Worm (Caenorhabditis elegans): ENCODE data around the gene F10G2.7.

DNA sequence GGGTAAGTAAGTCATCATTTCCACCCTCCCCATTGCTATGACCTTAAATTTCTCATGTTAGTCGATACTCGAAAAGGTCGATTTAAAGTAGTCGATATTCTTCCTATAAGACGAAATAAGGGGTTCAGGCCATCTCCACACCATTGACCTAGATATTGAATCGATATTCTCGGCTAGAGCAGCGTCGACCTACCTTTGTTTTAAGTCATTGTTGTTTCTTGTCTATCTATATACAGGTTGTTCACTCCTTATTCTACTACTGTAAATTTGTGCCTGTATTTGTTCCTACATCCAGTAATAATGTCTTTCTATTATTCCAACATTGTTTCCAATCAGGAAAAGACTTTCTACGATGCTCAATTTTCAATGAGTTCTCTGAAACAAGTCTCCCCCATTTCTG, 10.2 kb downstream of the F10G2.7 start, which contains the start of gene F10G2.4:
- no peak for TF ChIP-seq dao-5 (tag; optimal IDR thresholded peaks at IDR 0.05)
- TF ChIP-seq W03F9.2 (tag; optimal IDR thresholded peaks at IDR 0.05), result no peak
- no peak for TF ChIP-seq him-1 (tag; optimal IDR thresholded peaks at IDR 0.05)

Data from whole organism, L4/young adult.